Worm (Caenorhabditis elegans): Measurements from ENCODE around the gene F19G12.4.

- TF ChIP-seq unc-130 (GFP tag; optimal IDR thresholded peaks at IDR 0.05) = no peak
- no peak for TF ChIP-seq ztf-22 (GFP tag; optimal IDR thresholded peaks at IDR 0.05)
- no peak for TF ChIP-seq ama-1 (optimal IDR thresholded peaks at IDR 0.05)
- TF ChIP-seq ama-1 (GFP tag; optimal IDR thresholded peaks at IDR 0.05) = no peak
- no peak for TF ChIP-seq hmg-1.2 (GFP tag; IDR thresholded peaks at IDR 0.05)
- no peak for TF ChIP-seq B0019.2 (GFP tag; conservative IDR thresholded peaks at IDR 0.05)
- TF ChIP-seq lir-1 (GFP tag; conservative IDR thresholded peaks at IDR 0.05) = no peak
- TF ChIP-seq nfya-1 (tag; optimal IDR thresholded peaks at IDR 0.05; ENCODE audit: borderline replicate concordance, insufficient read depth) = no peak
- TF ChIP-seq snpc-4 (GFP tag; optimal IDR thresholded peaks at IDR 0.05) = no peak
- no peak for TF ChIP-seq snpc-4 (tag; optimal IDR thresholded peaks at IDR 0.05)
- no peak for TF ChIP-seq nhr-179 (tag; optimal IDR thresholded peaks at IDR 0.05)
- TF ChIP-seq Y56A3A.18 (GFP tag; IDR thresholded peaks at IDR 0.05) = no peak
These were observed 34.9 kb downstream of the F19G12.4 start for ce11 chrX:1451816-1452602.
